Worm (Caenorhabditis elegans): ENCODE results near the gene npp-16.
A peak's percentile ranks its signal among the peaks of the same experiment; 100 is the strongest.

The npp-16 gene

DNA sequence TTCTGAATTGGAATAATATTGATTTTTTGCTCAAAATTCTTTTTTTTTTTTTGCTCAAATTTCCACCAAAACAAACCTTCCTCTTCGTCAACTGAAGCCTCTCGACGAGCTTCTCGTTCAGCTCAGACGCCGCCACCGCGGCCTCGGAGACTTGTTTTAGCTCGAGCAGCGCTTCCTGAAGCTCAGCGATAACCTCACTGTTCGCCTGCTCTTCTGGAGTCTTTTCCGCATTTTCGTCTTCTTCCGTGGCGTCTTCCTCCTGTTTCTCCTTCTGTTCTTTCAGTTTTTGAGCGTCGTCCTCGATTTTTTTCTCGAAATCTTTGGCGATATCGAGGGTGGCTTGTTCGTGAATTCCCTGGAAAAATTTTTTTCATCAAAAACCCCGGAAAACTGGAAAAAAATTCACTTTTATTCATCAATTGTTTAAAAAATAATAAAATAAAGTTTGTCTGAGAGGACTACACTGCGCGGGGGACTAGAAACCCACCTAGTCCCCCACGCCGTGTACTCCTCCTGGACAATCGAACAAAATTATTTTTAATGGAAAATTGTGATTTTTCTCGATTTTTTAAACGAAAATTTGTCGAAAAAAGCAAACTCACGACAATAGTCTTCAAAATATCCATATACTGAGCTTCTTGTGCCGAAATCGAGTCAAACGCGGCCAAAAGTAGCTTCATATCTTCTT, 30.5 kb downstream of the npp-16 start (continued):
- TF ChIP-seq lin-54 (GFP tag; optimal IDR thresholded peaks at IDR 0.05), result peak; percentile 59
- 0 out of 2 replicates have a peak, but pooled peaks have one; percentile 30 for TF ChIP-seq aptf-2 (GFP tag; conservative IDR thresholded peaks at IDR 0.05)
- peak; percentile 47 for TF ChIP-seq hrde-1 (tag; optimal IDR thresholded peaks at IDR 0.05; ENCODE audit: borderline replicate concordance)
- no peak for TF ChIP-seq mxl-1 (tag; optimal IDR thresholded peaks at IDR 0.05)
- TF ChIP-seq efl-1 (GFP tag; optimal IDR thresholded peaks at IDR 0.05), result peak; percentile 12
- TF ChIP-seq T07F8.4 (tag; optimal IDR thresholded peaks at IDR 0.05), result no peak
- TF ChIP-seq hlh-26 (GFP tag; conservative IDR thresholded peaks at IDR 0.05), result no peak
- TF ChIP-seq athp-1 (tag; optimal IDR thresholded peaks at IDR 0.05), result peak; percentile 79
- TF ChIP-seq gei-17 (GFP tag; optimal IDR thresholded peaks at IDR 0.05), result peak; percentile 6
- TF ChIP-seq lin-40 (tag; optimal IDR thresholded peaks at IDR 0.05), result peak; percentile 86
- TF ChIP-seq xnd-1 (tag; optimal IDR thresholded peaks at IDR 0.05), result peak; percentile 37
- no peak for TF ChIP-seq Y95B8A.8 (GFP tag; IDR thresholded peaks at IDR 0.05)
- peak; percentile 58; the same call in 1 of the 2 replicates for TF ChIP-seq zfh-2 (GFP tag; conservative IDR thresholded peaks at IDR 0.05)
- 0 out of 2 replicates have a peak, but pooled peaks have one; percentile 57 for TF ChIP-seq egl-18 (GFP tag; IDR thresholded peaks at IDR 0.05)
- peak; percentile 37 for TF ChIP-seq madf-8 (GFP tag; conservative IDR thresholded peaks at IDR 0.05)
- TF ChIP-seq bed-1 (GFP tag; IDR thresholded peaks at IDR 0.05), result no peak
- TF ChIP-seq ztf-28 (GFP tag; IDR thresholded peaks at IDR 0.05), result no peak
- TF ChIP-seq F49E8.2 (tag; optimal IDR thresholded peaks at IDR 0.05; ENCODE audit: insufficient read depth), result peak; percentile 39
- peak; percentile 91 for TF ChIP-seq unc-130 (GFP tag; optimal IDR thresholded peaks at IDR 0.05)
- TF ChIP-seq hsf-1 (GFP tag; IDR thresholded peaks at IDR 0.05), result peak; percentile 57; the same call in 1 of the 2 replicates
- peak; percentile 20 for TF ChIP-seq B0261.1 (tag; optimal IDR thresholded peaks at IDR 0.05)
- TF ChIP-seq sdz-38 (tag; optimal IDR thresholded peaks at IDR 0.05), result no peak
- no peak; the same call in 1 of the 2 replicates for TF ChIP-seq ztf-25 (GFP tag; IDR thresholded peaks at IDR 0.05)
- TF ChIP-seq F37B4.10 (GFP tag; IDR thresholded peaks at IDR 0.05), result no peak
- TF ChIP-seq nhr-27 (tag; optimal IDR thresholded peaks at IDR 0.05), result peak; percentile 74
- peak; percentile 31 for TF ChIP-seq dpl-1 (GFP tag; optimal IDR thresholded peaks at IDR 0.05)
- TF ChIP-seq sptf-2 (GFP tag; optimal IDR thresholded peaks at IDR 0.05), result no peak
- no peak for TF ChIP-seq ceh-58 (GFP tag; IDR thresholded peaks at IDR 0.05)
- TF ChIP-seq nhr-179 (tag; optimal IDR thresholded peaks at IDR 0.05), result no peak
- no peak for TF ChIP-seq Y53F4B.3 (GFP tag; IDR thresholded peaks at IDR 0.05)
- no peak for TF ChIP-seq snpc-1.3 (tag; optimal IDR thresholded peaks at IDR 0.05; ENCODE audit: insufficient read depth)
- TF ChIP-seq atf-7 (tag; optimal IDR thresholded peaks at IDR 0.05), result peak; percentile 43
- TF ChIP-seq him-1 (tag; optimal IDR thresholded peaks at IDR 0.05), result peak; percentile 51
- peak; percentile 46 for TF ChIP-seq chd-7 (tag; optimal IDR thresholded peaks at IDR 0.05)
- no peak for TF ChIP-seq mel-28 (tag; optimal IDR thresholded peaks at IDR 0.05; ENCODE audit: borderline replicate concordance)
- no peak for TF ChIP-seq dpff-1 (tag; optimal IDR thresholded peaks at IDR 0.05)
- TF ChIP-seq repo-1 (tag; optimal IDR thresholded peaks at IDR 0.05), result no peak
- TF ChIP-seq ama-1 (optimal IDR thresholded peaks at IDR 0.05), result no peak
- no peak for TF ChIP-seq ama-1 (GFP tag; optimal IDR thresholded peaks at IDR 0.05)
- TF ChIP-seq die-1 (tag; optimal IDR thresholded peaks at IDR 0.05), result no peak
- no peak for TF ChIP-seq hmg-1.2 (GFP tag; IDR thresholded peaks at IDR 0.05)
- TF ChIP-seq aptf-3 (GFP tag; IDR thresholded peaks at IDR 0.05), result no peak
- TF ChIP-seq nhr-80 (tag; optimal IDR thresholded peaks at IDR 0.05), result no peak
- peak; percentile 62; the same call in 1 of the 2 replicates for TF ChIP-seq D2030.7 (GFP tag; IDR thresholded peaks at IDR 0.05)
- TF ChIP-seq F33H1.4 (GFP tag; IDR thresholded peaks at IDR 0.05), result peak; percentile 66
- TF ChIP-seq rcor-1 (GFP tag; IDR thresholded peaks at IDR 0.05), result peak; percentile 82
- TF ChIP-seq unc-62 (GFP tag; optimal IDR thresholded peaks at IDR 0.05), result no peak
- no peak for TF ChIP-seq lsy-27 (tag; optimal IDR thresholded peaks at IDR 0.05; ENCODE audit: borderline replicate concordance, insufficient read depth)

All from whole organism, young adult.